Worm (Caenorhabditis elegans): ENCODE measurements around the gene nhr-4.

- TF ChIP-seq K02D7.2 (tag; optimal IDR thresholded peaks at IDR 0.05) (no peak), ceh-48 (tag; optimal IDR thresholded peaks at IDR 0.05) (no peak), C38D4.7 (GFP tag; optimal IDR thresholded peaks at IDR 0.05) (no peak), eyg-1 (tag; optimal IDR thresholded peaks at IDR 0.05) (no peak), elt-2 (tag; optimal IDR thresholded peaks at IDR 0.05) (no peak), pag-3 (tag; optimal IDR thresholded peaks at IDR 0.05; ENCODE audit: borderline replicate concordance) (no peak), dmd-4 (tag; optimal IDR thresholded peaks at IDR 0.05; ENCODE audit: borderline replicate concordance) (no peak), hlh-15 (tag; optimal IDR thresholded peaks at IDR 0.05) (no peak), ceh-9 (tag; optimal IDR thresholded peaks at IDR 0.05) (no peak), ceh-30 (tag; optimal IDR thresholded peaks at IDR 0.05) (no peak), pqm-1 (tag; optimal IDR thresholded peaks at IDR 0.05) (no peak), ama-1 (optimal IDR thresholded peaks at IDR 0.05) (no peak)
Observed at ce11 chrIV:9864778-9865177, 14.4 kb upstream of the nhr-4 start, which contains the start of the genes K07F5.15 and K07F5.22.
